Worm (Caenorhabditis elegans) whole organism, L1 larva: Measurements from ENCODE around the gene Y41C4A.22.
A peak's percentile ranks its signal among the peaks of the same experiment; 100 is the strongest.

Experiments
- C04F5.9 ChIP-seq: sonication (generic microtip); optimal IDR thresholded peaks from 2 replicates; lab custom pipeline; 2016; ENCODE audit warnings: missing genetic modification characterization, missing compliant biosample characterization
- ama-1 ChIP-seq: fragments of 150-350 bp; optimal IDR thresholded peaks from 2 replicates; lab custom pipeline; 2014
- blmp-1 ChIP-seq: fragments of 150-350 bp; optimal IDR thresholded peaks from 2 replicates; lab custom pipeline; 2014; ENCODE audit warnings: missing biosample characterization, missing genetic modification characterization
- ceh-88 ChIP-seq: fragments of 200-800 bp; sonication (Bioruptor generic); IDR thresholded peaks from 2 replicates; pipeline ENCODE4 v1.3.6; 2022; ENCODE audit warnings: missing genetic modification characterization, missing compliant biosample characterization
- dpl-1 ChIP-seq, 3 experiments: fragments of 150-350 bp in 2 of 3; sonication (generic microtip) in 1 of 3; optimal IDR thresholded peaks; 2 replicates each; lab custom pipeline; 2014 to 2017; ENCODE audit warnings: missing biosample characterization in 3 of 3, missing genetic modification characterization in 3 of 3, missing genetic modification reagents in 3 of 3
- dsc-1 ChIP-seq: sonication (generic microtip); optimal IDR thresholded peaks from 2 replicates; lab custom pipeline; 2016; ENCODE audit warnings: mild to moderate bottlenecking, missing genetic modification characterization, missing compliant biosample characterization
- efl-1 ChIP-seq, 4 experiments: fragments of 150-350 bp; optimal IDR thresholded peaks in 3 of 4; peaks in 1 of 4; 1 replicate in 1 of 4; 2 replicates in 3 of 4; lab custom pipeline; 2014; ENCODE audit warnings: missing biosample characterization in 2 of 4, missing genetic modification characterization in 2 of 4, missing genetic modification reagents in 2 of 4
- efl-3 ChIP-seq: fragments of 200-800 bp; sonication (Bioruptor generic); optimal IDR thresholded peaks from 2 replicates; lab custom pipeline; 2018; ENCODE audit warnings: mild to moderate bottlenecking, missing genetic modification characterization, missing compliant biosample characterization
- egl-13 ChIP-seq: sonication (generic microtip); optimal IDR thresholded peaks from 2 replicates; lab custom pipeline; 2016; ENCODE audit warnings: missing genotype, missing genetic modification reagents, missing genetic modification characterization, missing compliant biosample characterization
- elt-2 ChIP-seq: sonication (generic microtip); optimal IDR thresholded peaks from 2 replicates; lab custom pipeline; 2016; ENCODE audit warnings: missing genetic modification characterization, mild to moderate bottlenecking, inconsistent platforms, missing compliant biosample characterization, missing genetic modification reagents
- ets-5 ChIP-seq: fragments of 200-800 bp; sonication (Bioruptor generic); IDR thresholded peaks from 2 replicates; pipeline ENCODE4 v1.3.6; 2022; ENCODE audit warnings: missing genetic modification characterization, missing compliant biosample characterization
- fkh-4 ChIP-seq: sonication (generic microtip); optimal IDR thresholded peaks from 2 replicates; lab custom pipeline; 2016; ENCODE audit warnings: missing compliant biosample characterization, missing genetic modification characterization, borderline replicate concordance
- fkh-8 ChIP-seq: sonication (generic microtip); optimal IDR thresholded peaks from 2 replicates; lab custom pipeline; 2016; ENCODE audit warnings: mild to moderate bottlenecking, missing genetic modification characterization, missing compliant biosample characterization
- grh-1 ChIP-seq: fragments of 200-800 bp; sonication (Bioruptor generic); IDR thresholded peaks from 2 replicates; pipeline ENCODE4 v1.3.6; 2022; ENCODE audit warnings: missing genetic modification reagents, missing genetic modification characterization, missing compliant biosample characterization
- hlh-17 ChIP-seq: fragments of 200-800 bp; sonication (Bioruptor generic); optimal IDR thresholded peaks from 2 replicates; lab custom pipeline; 2018; ENCODE audit warnings: missing genetic modification characterization, mild to moderate bottlenecking, missing compliant biosample characterization, moderate library complexity, borderline replicate concordance
- hlh-4 ChIP-seq: sonication (generic microtip); optimal IDR thresholded peaks from 2 replicates; lab custom pipeline; 2016; ENCODE audit warnings: mild to moderate bottlenecking, missing genetic modification characterization, missing compliant biosample characterization
- irx-1 ChIP-seq: sonication (generic microtip); optimal IDR thresholded peaks from 2 replicates; lab custom pipeline; 2016; ENCODE audit warnings: missing genetic modification characterization, missing compliant biosample characterization
- lin-15B ChIP-seq: fragments of 150-350 bp; sonication (generic microtip); optimal IDR thresholded peaks from 3 replicates; lab custom pipeline; 2014; ENCODE audit warnings: missing biosample characterization, missing genetic modification characterization
- lin-35 ChIP-seq, 2 experiments: fragments of 150-350 bp; optimal IDR thresholded peaks; 2 replicates each; lab custom pipeline; 2014; ENCODE audit warnings: missing biosample characterization in 2 of 2, missing genetic modification characterization in 2 of 2, missing genetic modification reagents in 2 of 2
- lsy-2 ChIP-seq, 2 experiments: fragments of 150-350 bp; optimal IDR thresholded peaks; 2 replicates each; lab custom pipeline; 2014; ENCODE audit warnings: missing biosample characterization in 2 of 2, missing genetic modification characterization in 2 of 2
- mab-9 ChIP-seq: fragments of 200-800 bp; sonication (Bioruptor generic); IDR thresholded peaks from 2 replicates; pipeline ENCODE4 v1.3.6; 2022; ENCODE audit warnings: missing genetic modification reagents, missing genetic modification characterization, missing compliant biosample characterization
- mef-2 ChIP-seq: fragments of 150-350 bp; optimal IDR thresholded peaks from 2 replicates; lab custom pipeline; 2014; ENCODE audit warnings: missing biosample characterization, missing genetic modification characterization
- mep-1 ChIP-seq: fragments of 150-350 bp; optimal IDR thresholded peaks from 2 replicates; lab custom pipeline; 2014; ENCODE audit warnings: missing biosample characterization, missing genetic modification characterization
- nhr-12 ChIP-seq: sonication (generic microtip); optimal IDR thresholded peaks from 2 replicates; lab custom pipeline; 2017; ENCODE audit warnings: missing biosample characterization, missing genetic modification characterization
- nhr-19 ChIP-seq: fragments of 200-800 bp; sonication (Bioruptor generic); conservative IDR thresholded peaks from 2 replicates; pipeline ENCODE4 v1.3.6; 2022; ENCODE audit warnings: missing genetic modification characterization, missing compliant biosample characterization
- nhr-20 ChIP-seq: sonication (generic microtip); optimal IDR thresholded peaks from 2 replicates; lab custom pipeline; 2016; ENCODE audit warnings: mild to moderate bottlenecking, missing genetic modification characterization, missing compliant biosample characterization
- nhr-237 ChIP-seq: fragments of 150-350 bp; optimal IDR thresholded peaks from 2 replicates; lab custom pipeline; 2014; ENCODE audit warnings: missing biosample characterization, missing genetic modification characterization
- nhr-47 ChIP-seq: sonication (generic microtip); optimal IDR thresholded peaks from 2 replicates; lab custom pipeline; 2016; ENCODE audit warnings: mild to moderate bottlenecking, missing genetic modification characterization, moderate library complexity, missing compliant biosample characterization
- nhr-71 ChIP-seq: sonication (generic microtip); optimal IDR thresholded peaks from 2 replicates; lab custom pipeline; 2016; ENCODE audit warnings: mild to moderate bottlenecking, missing genetic modification characterization, moderate library complexity, missing compliant biosample characterization
- nhr-77 ChIP-seq: fragments of 150-350 bp; optimal IDR thresholded peaks from 2 replicates; lab custom pipeline; 2014; ENCODE audit warnings: missing biosample characterization, missing genetic modification characterization
- nhr-85 ChIP-seq: sonication (generic microtip); peaks from one replicate; lab custom pipeline; 2016; ENCODE audit warnings: missing genetic modification characterization, inconsistent platforms, missing compliant biosample characterization
- pag-3 ChIP-seq: sonication (generic microtip); optimal IDR thresholded peaks from 2 replicates; lab custom pipeline; 2017; ENCODE audit warnings: missing genetic modification characterization, mild to moderate bottlenecking, missing compliant biosample characterization, antibody characterized with exemption, borderline replicate concordance; ENCODE audit not compliant: insufficient read depth
- pax-3 ChIP-seq: fragments of 200-800 bp; sonication (Bioruptor generic); optimal IDR thresholded peaks from 2 replicates; lab custom pipeline; 2018; ENCODE audit warnings: mild to moderate bottlenecking, missing genetic modification characterization, moderate library complexity, missing compliant biosample characterization
- pqm-1 ChIP-seq: sonication (generic microtip); optimal IDR thresholded peaks from 3 replicates; lab custom pipeline; 2017; ENCODE audit warnings: missing biosample characterization, missing genetic modification characterization
- tbx-2 ChIP-seq: sonication (generic microtip); optimal IDR thresholded peaks from 2 replicates; lab custom pipeline; 2016; ENCODE audit warnings: missing genetic modification characterization, missing compliant biosample characterization
- tlp-1 ChIP-seq: fragments of 150-350 bp; optimal IDR thresholded peaks from 2 replicates; lab custom pipeline; 2014; ENCODE audit warnings: missing biosample characterization, missing genetic modification characterization
- unc-130 ChIP-seq: fragments of 150-350 bp; optimal IDR thresholded peaks from 2 replicates; lab custom pipeline; 2017; ENCODE audit warnings: missing biosample characterization, missing genetic modification characterization, inconsistent platforms
- unc-30 ChIP-seq: sonication (generic microtip); optimal IDR thresholded peaks from 2 replicates; lab custom pipeline; 2017; ENCODE audit warnings: missing biosample characterization, missing genetic modification characterization
- vab-15 ChIP-seq: sonication (generic microtip); optimal IDR thresholded peaks from 2 replicates; lab custom pipeline; 2017; ENCODE audit warnings: missing genotype, mild to moderate bottlenecking, missing genetic modification characterization, missing compliant biosample characterization
- xbp-1 ChIP-seq: sonication (generic microtip); optimal IDR thresholded peaks from 2 replicates; lab custom pipeline; 2016; ENCODE audit warnings: missing genetic modification characterization, missing compliant biosample characterization
- zip-4 ChIP-seq: fragments of 200-800 bp; sonication (Bioruptor generic); optimal IDR thresholded peaks from 2 replicates; lab custom pipeline; 2018; ENCODE audit warnings: mild to moderate bottlenecking, missing genetic modification characterization, moderate library complexity, missing compliant biosample characterization
- ztf-11 ChIP-seq, 2 experiments: sonication (generic microtip); optimal IDR thresholded peaks; 2 replicates each; lab custom pipeline; 2016 to 2017; ENCODE audit warnings: missing genetic modification characterization in 2 of 2, missing biosample characterization in 1 of 2, missing compliant biosample characterization in 1 of 2

Y41C4A.22 gene

ce11 chrIII:11694975-11695374 lies at the start of gene Y41C4A.22:
Y41C4A.22 (plus strand) TSS chrIII:11695275.
- TF ChIP-seq zip-4 (no peak), mab-9 (no peak), efl-3 (GFP tag; lab: Kevin White, UChicago) (no peak), nhr-237 (no peak), nhr-47 (tag; lab: Kevin White, UChicago) (peak; percentile 7), ets-5 (GFP tag; lab: Robert Waterston, UW) (no peak), blmp-1 (tag; lab: Kevin White, UChicago) (no peak), unc-30 (no peak), fkh-8 (tag; lab: Kevin White, UChicago) (peak; percentile 50), nhr-12 (tag; lab: Kevin White, UChicago) (no peak), pag-3 (tag; lab: Kevin White, UChicago) (no peak), nhr-77 (no peak), dsc-1 (tag; lab: Kevin White, UChicago) (no peak), vab-15 (tag; lab: Kevin White, UChicago) (no peak), lin-15B (no peak), pax-3 (tag; lab: Kevin White, UChicago) (no peak), grh-1 (GFP tag; lab: Robert Waterston, UW) (peak; percentile 26; the same call in 1 of the 2 replicates), efl-1 (optimal IDR thresholded peaks at IDR 0.05; lab: Kevin White, UChicago) (no peak), efl-1 (GFP tag; optimal IDR thresholded peaks at IDR 0.05 in 1 of 2; lab: Kevin White, UChicago) (no peak), lin-35 (GFP tag; optimal IDR thresholded peaks at IDR 0.05; lab: Kevin White, UChicago) (no peak), nhr-20 (no peak), fkh-4 (tag; lab: Kevin White, UChicago) (no peak), hlh-17 (GFP tag; lab: Kevin White, UChicago) (no peak), mef-2 (tag; lab: Kevin White, UChicago) (no peak), mep-1 (tag; lab: Kevin White, UChicago) (no peak), nhr-71 (tag; lab: Kevin White, UChicago) (peak; percentile 14), pqm-1 (tag; lab: Kevin White, UChicago) (no peak)

ce11 chrIII:11650152-11650551 lies 44.9 kb upstream of the Y41C4A.22 start, which contains the start of gene faah-6:
faah-6 (plus strand) TSS chrIII:11650452.
- TF ChIP-seq ztf-11 (tag; optimal IDR thresholded peaks at IDR 0.05; lab: Kevin White, UChicago): no peak
- TF ChIP-seq xbp-1 (tag; lab: Kevin White, UChicago): no peak
- no peak for TF ChIP-seq nhr-47 (tag; lab: Kevin White, UChicago)
- TF ChIP-seq lsy-2 (tag; optimal IDR thresholded peaks at IDR 0.05; lab: Kevin White, UChicago): no peak
- no peak for TF ChIP-seq dpl-1 (GFP tag; optimal IDR thresholded peaks at IDR 0.05; lab: Kevin White, UChicago)
- no peak for TF ChIP-seq hlh-4 (tag; lab: Kevin White, UChicago)
- no peak for TF ChIP-seq egl-13 (tag; lab: Kevin White, UChicago)
- TF ChIP-seq C04F5.9 (tag; lab: Kevin White, UChicago): no peak
- no peak for TF ChIP-seq unc-130
- TF ChIP-seq, all 84 proteins: peak for 0

- TF ChIP-seq nhr-85 (tag; lab: Kevin White, UChicago) (no peak), ceh-88 (GFP tag; lab: Robert Waterston, UW) (no peak), ztf-11 (tag; optimal IDR thresholded peaks at IDR 0.05; lab: Kevin White, UChicago) (no peak), nhr-71 (tag; lab: Kevin White, UChicago) (no peak), ama-1 (lab: Kevin White, UChicago) (no peak), nhr-19 (GFP tag; lab: Robert Waterston, UW) (no peak), mep-1 (tag; lab: Kevin White, UChicago) (no peak), tlp-1 (no peak), tbx-2 (no peak), elt-2 (tag; lab: Kevin White, UChicago) (no peak), efl-3 (GFP tag; lab: Kevin White, UChicago) (no peak), irx-1 (tag; lab: Kevin White, UChicago) (no peak)
Observed at ce11 chrIII:11651430-11651829, 43.6 kb upstream of the Y41C4A.22 start.
